Fruit fly (Drosophila melanogaster) whole organism, prepupa: ENCODE data around the gene CG6661.

Source experiments
- Blimp-1 ChIP-seq: fragments of 200-800 bp; sonication (Bioruptor generic); optimal IDR thresholded peaks from 3 replicates; lab custom pipeline; 2017; ENCODE audit warnings: missing biosample characterization, missing genetic modification characterization, mild to moderate bottlenecking, moderate library complexity, missing genetic modification reagents
- CG10669 ChIP-seq: fragments of 200-800 bp; sonication (Bioruptor generic); optimal IDR thresholded peaks from 3 replicates; lab custom pipeline; 2018; ENCODE audit warnings: missing biosample characterization, mild to moderate bottlenecking, missing genetic modification characterization, moderate library complexity
- CG11294 ChIP-seq: fragments of 200-800 bp; sonication (Bioruptor generic); IDR thresholded peaks from 2 replicates; pipeline ENCODE4 v1.3.6; 2022; ENCODE audit warnings: missing biosample characterization, missing genetic modification characterization
- CG11902 ChIP-seq: fragments of 200-800 bp; sonication (Bioruptor generic); optimal IDR thresholded peaks from 3 replicates; lab custom pipeline; 2016; ENCODE audit warnings: missing biosample characterization, missing genetic modification characterization
- CG15336 ChIP-seq: fragments of 200-800 bp; sonication (Bioruptor generic); IDR thresholded peaks from 2 replicates; pipeline ENCODE4 v1.3.6; 2022; ENCODE audit warnings: missing biosample characterization, missing genetic modification characterization
- CG1621 ChIP-seq: fragments of 200-800 bp; sonication (Bioruptor generic); optimal IDR thresholded peaks from 3 replicates; lab custom pipeline; 2018; ENCODE audit warnings: missing biosample characterization, mild to moderate bottlenecking, missing genetic modification characterization
- CG16779 ChIP-seq: fragments of 200-800 bp; sonication (Bioruptor generic); optimal IDR thresholded peaks from 3 replicates; lab custom pipeline; 2017; ENCODE audit warnings: missing biosample characterization, mild to moderate bottlenecking, missing genetic modification characterization
- CG3032 ChIP-seq: fragments of 200-800 bp; optimal IDR thresholded peaks from 2 replicates; lab custom pipeline; 2019; ENCODE audit warnings: missing biosample characterization, mild to moderate bottlenecking, missing genetic modification characterization, moderate library complexity
- CG32006 ChIP-seq: fragments of 200-800 bp; sonication (Bioruptor generic); optimal IDR thresholded peaks from 3 replicates; lab custom pipeline; 2017; ENCODE audit warnings: missing biosample characterization, mild to moderate bottlenecking, missing genetic modification characterization
- CG4318 ChIP-seq: fragments of 200-800 bp; sonication (Bioruptor generic); optimal IDR thresholded peaks from 3 replicates; lab custom pipeline; 2017; ENCODE audit warnings: missing biosample characterization, mild to moderate bottlenecking, missing genetic modification characterization
- CG6163 ChIP-seq: fragments of 200-800 bp; sonication (Bioruptor generic); IDR thresholded peaks from 3 replicates; pipeline ENCODE4 v1.3.6; 2022; ENCODE audit warnings: missing biosample characterization, missing genetic modification characterization
- CG6276 ChIP-seq: fragments of 200-800 bp; sonication (Bioruptor generic); optimal IDR thresholded peaks from 2 replicates; lab custom pipeline; 2017; ENCODE audit warnings: missing biosample characterization, mild to moderate bottlenecking, missing genetic modification characterization
- CG6792 ChIP-seq: fragments of 200-800 bp; sonication (Bioruptor generic); optimal IDR thresholded peaks from 3 replicates; lab custom pipeline; 2016; ENCODE audit warnings: missing biosample characterization, missing genetic modification characterization
- CG6808 ChIP-seq: fragments of 200-800 bp; sonication (Bioruptor generic); optimal IDR thresholded peaks from 3 replicates; lab custom pipeline; 2017; ENCODE audit warnings: missing biosample characterization, missing genetic modification characterization, mild to moderate bottlenecking, moderate library complexity, missing genetic modification reagents
- CG6854 ChIP-seq: fragments of 200-800 bp; sonication (Bioruptor generic); optimal IDR thresholded peaks from 2 replicates; lab custom pipeline; 2017; ENCODE audit warnings: missing biosample characterization, mild to moderate bottlenecking, missing genetic modification characterization
- CG8632 ChIP-seq: fragments of 200-800 bp; sonication (Bioruptor generic); optimal IDR thresholded peaks from 3 replicates; lab custom pipeline; 2016; ENCODE audit warnings: missing biosample characterization, missing genetic modification characterization
- CG9139 ChIP-seq: fragments of 200-800 bp; sonication (Bioruptor generic); optimal IDR thresholded peaks from 3 replicates; lab custom pipeline; 2017; ENCODE audit warnings: missing biosample characterization, mild to moderate bottlenecking, missing genetic modification characterization
- Eip75B ChIP-seq: fragments of 200-800 bp; sonication (Bioruptor generic); optimal IDR thresholded peaks from 3 replicates; lab custom pipeline; 2016; ENCODE audit warnings: missing biosample characterization, missing genetic modification characterization
- Eip93F ChIP-seq: fragments of 200-800 bp; sonication (Bioruptor generic); optimal IDR thresholded peaks from 2 replicates; lab custom pipeline; 2016; ENCODE audit warnings: missing biosample characterization, mild to moderate bottlenecking, missing genetic modification characterization
- Ets21C ChIP-seq: fragments of 200-800 bp; sonication (Bioruptor generic); optimal IDR thresholded peaks from 3 replicates; lab custom pipeline; 2016; ENCODE audit warnings: missing biosample characterization, missing genetic modification characterization
- Ets96B ChIP-seq: fragments of 200-800 bp; optimal IDR thresholded peaks from 2 replicates; lab custom pipeline; 2019; ENCODE audit warnings: missing biosample characterization, mild to moderate bottlenecking, missing genetic modification characterization, moderate library complexity
- Gug ChIP-seq: fragments of 200-800 bp; sonication (Bioruptor generic); IDR thresholded peaks from 2 replicates; pipeline ENCODE4 v1.3.6; 2022; ENCODE audit warnings: missing biosample characterization, missing genetic modification characterization
- Hr38 ChIP-seq: sonication (Bioruptor generic); optimal IDR thresholded peaks from 2 replicates; lab custom pipeline; 2016; ENCODE audit warnings: missing biosample characterization, missing genetic modification characterization
- Lpt ChIP-seq: fragments of 200-800 bp; sonication (Bioruptor generic); optimal IDR thresholded peaks from 3 replicates; lab custom pipeline; 2016; ENCODE audit warnings: missing biosample characterization, missing genetic modification characterization
- Met ChIP-seq: fragments of 200-800 bp; sonication (Bioruptor generic); optimal IDR thresholded peaks from 3 replicates; lab custom pipeline; 2016; ENCODE audit warnings: missing biosample characterization, missing genetic modification characterization
- OdsH ChIP-seq: fragments of 200-800 bp; sonication (Bioruptor generic); optimal IDR thresholded peaks from 3 replicates; lab custom pipeline; 2016; ENCODE audit warnings: missing biosample characterization, missing genetic modification characterization
- Smox ChIP-seq: fragments of 200-800 bp; sonication (Bioruptor generic); optimal IDR thresholded peaks from 3 replicates; lab custom pipeline; 2016; ENCODE audit warnings: missing biosample characterization, missing genetic modification characterization
- Sox102F ChIP-seq: fragments of 200-800 bp; sonication (Bioruptor generic); optimal IDR thresholded peaks from 2 replicates; lab custom pipeline; 2016; ENCODE audit warnings: missing biosample characterization, mild to moderate bottlenecking, missing genetic modification characterization
- Sox15 ChIP-seq: fragments of 200-800 bp; sonication (Bioruptor generic); optimal IDR thresholded peaks from 3 replicates; lab custom pipeline; 2016; ENCODE audit warnings: missing biosample characterization, missing genetic modification characterization
- achi ChIP-seq: fragments of 200-800 bp; sonication (Bioruptor generic); optimal IDR thresholded peaks from 3 replicates; lab custom pipeline; 2016; ENCODE audit warnings: missing biosample characterization, missing genetic modification characterization
- acj6 ChIP-seq: fragments of 200-800 bp; sonication (Bioruptor generic); optimal IDR thresholded peaks from 3 replicates; lab custom pipeline; 2016; ENCODE audit warnings: missing biosample characterization, missing genetic modification characterization
- dac ChIP-seq: fragments of 200-800 bp; sonication (Bioruptor generic); optimal IDR thresholded peaks from 2 replicates; lab custom pipeline; 2017; ENCODE audit warnings: missing biosample characterization, mild to moderate bottlenecking, missing genetic modification characterization
- dsx ChIP-seq: fragments of 200-800 bp; optimal IDR thresholded peaks from 3 replicates; lab custom pipeline; 2019; ENCODE audit warnings: missing biosample characterization, mild to moderate bottlenecking, missing genetic modification characterization, moderate library complexity; ENCODE audit not compliant: poor library complexity, severe bottlenecking
- eg ChIP-seq: fragments of 200-800 bp; sonication (Bioruptor generic); IDR thresholded peaks from 3 replicates; pipeline ENCODE4 v1.3.6; 2022; ENCODE audit warnings: missing biosample characterization, missing genetic modification characterization
- esn ChIP-seq: fragments of 200-800 bp; sonication (Bioruptor generic); optimal IDR thresholded peaks from 2 replicates; lab custom pipeline; 2016; ENCODE audit warnings: missing biosample characterization, mild to moderate bottlenecking, missing genetic modification characterization, moderate library complexity
- fd59A ChIP-seq: fragments of 200-800 bp; sonication (Bioruptor generic); optimal IDR thresholded peaks from 2 replicates; lab custom pipeline; 2017; ENCODE audit warnings: missing biosample characterization, mild to moderate bottlenecking, missing genetic modification characterization, missing genetic modification reagents
- fkh ChIP-seq: fragments of 200-800 bp; sonication (Bioruptor generic); optimal IDR thresholded peaks from 3 replicates; lab custom pipeline; 2017; ENCODE audit warnings: missing biosample characterization, mild to moderate bottlenecking, missing genetic modification characterization, moderate library complexity
- lz ChIP-seq: fragments of 200-800 bp; sonication (Bioruptor generic); optimal IDR thresholded peaks from 3 replicates; lab custom pipeline; 2016; ENCODE audit warnings: missing biosample characterization, missing genetic modification characterization
- pdm3 ChIP-seq: fragments of 200-800 bp; sonication (Bioruptor generic); optimal IDR thresholded peaks from 3 replicates; lab custom pipeline; 2016; ENCODE audit warnings: missing biosample characterization, missing genetic modification characterization
- salr ChIP-seq, 2 experiments: fragments of 200-800 bp; sonication (Bioruptor generic); optimal IDR thresholded peaks; 3 replicates each; lab custom pipeline; 2016 to 2018; ENCODE audit warnings: missing biosample characterization in 2 of 2, missing genetic modification characterization in 2 of 2, mild to moderate bottlenecking in 1 of 2
- spab ChIP-seq: fragments of 200-800 bp; sonication (Bioruptor generic); optimal IDR thresholded peaks from 2 replicates; lab custom pipeline; 2017; ENCODE audit warnings: missing biosample characterization, mild to moderate bottlenecking, missing genetic modification characterization, missing genetic modification reagents
- ss ChIP-seq, 2 experiments: fragments of 200-800 bp; sonication (Bioruptor generic); optimal IDR thresholded peaks; 2 replicates in 1 of 2; 3 replicates in 1 of 2; lab custom pipeline; 2017 to 2018; ENCODE audit warnings: mild to moderate bottlenecking in 2 of 2, missing biosample characterization in 2 of 2, missing genetic modification characterization in 2 of 2, moderate library complexity in 1 of 2
- svp ChIP-seq: fragments of 200-800 bp; sonication (Bioruptor generic); peaks from one replicate; lab custom pipeline; 2016; ENCODE audit warnings: missing biosample characterization, missing genetic modification characterization
- topi ChIP-seq: fragments of 200-800 bp; sonication (Bioruptor generic); optimal IDR thresholded peaks from 3 replicates; lab custom pipeline; 2016; ENCODE audit warnings: missing biosample characterization, missing genetic modification characterization
- vri ChIP-seq: fragments of 200-800 bp; sonication (Bioruptor generic); optimal IDR thresholded peaks from 3 replicates; lab custom pipeline; 2016; ENCODE audit warnings: missing biosample characterization, mild to moderate bottlenecking, missing genetic modification characterization

CG6661 gene

dm6 chr3L:14036867-14037313, 2.3 kb downstream of the CG6661 start, which contains the start of gene Hsp110 (continued):
- TF ChIP-seq eg (GFP tag; lab: Robert Waterston, UW) (peak; percentile 23; the same call in 1 of the 3 replicates), fkh (GFP tag; lab: Kevin White, UChicago) (no peak), pdm3 (no peak), achi (GFP tag; lab: Kevin White, UChicago) (peak; percentile 26), fd59A (no peak), topi (GFP tag; lab: Kevin White, UChicago) (peak; percentile 25), Lpt (GFP tag; lab: Kevin White, UChicago) (no peak), CG1621 (tag; lab: Kevin White, UChicago) (peak; percentile 39), CG32006 (GFP tag; lab: Kevin White, UChicago) (no peak), spab (GFP tag; lab: Kevin White, UChicago) (no peak), CG15336 (GFP tag; lab: Robert Waterston, UW) (no peak), ss (GFP tag; optimal IDR thresholded peaks at IDR 0.05; lab: Kevin White, UChicago) (peak; percentile 33 to 69), Ets96B (tag; lab: Kevin White, UChicago) (peak; percentile 9), dsx (no peak), Eip93F (GFP tag; lab: Kevin White, UChicago) (no peak), CG6276 (no peak), salr (GFP tag; optimal IDR thresholded peaks at IDR 0.05; lab: Kevin White, UChicago) (no peak), acj6 (GFP tag; lab: Kevin White, UChicago) (no peak), CG16779 (tag; lab: Kevin White, UChicago) (peak; percentile 49), CG6808 (GFP tag; lab: Kevin White, UChicago) (no peak), CG10669 (GFP tag; lab: Kevin White, UChicago) (no peak), Hr38 (GFP tag; lab: Kevin White, UChicago) (no peak), lz (GFP tag; lab: Kevin White, UChicago) (peak; percentile 27)

- no peak for TF ChIP-seq Sox15 (GFP tag; lab: Kevin White, UChicago)
- TF ChIP-seq dac = no peak
- no peak for TF ChIP-seq CG9139 (GFP tag; lab: Kevin White, UChicago)
- TF ChIP-seq CG4318 (GFP tag; lab: Kevin White, UChicago) = no peak
- TF ChIP-seq CG8632 = no peak
- TF ChIP-seq CG11294 = peak; percentile 18; the same call in 1 of the 2 replicates
- TF ChIP-seq svp (GFP tag; lab: Kevin White, UChicago) = peak; percentile 93
- no peak for TF ChIP-seq acj6 (GFP tag; lab: Kevin White, UChicago)
- peak in 1 of 2 experiments; percentile 25 for TF ChIP-seq ss (GFP tag; optimal IDR thresholded peaks at IDR 0.05; lab: Kevin White, UChicago)
- TF ChIP-seq Gug (GFP tag; lab: Robert Waterston, UW) = no peak
- TF ChIP-seq CG16779 (tag; lab: Kevin White, UChicago) = no peak
- no peak for TF ChIP-seq Sox102F (GFP tag; lab: Kevin White, UChicago)
- no peak for TF ChIP-seq OdsH
- no peak for TF ChIP-seq CG6792
- no peak for TF ChIP-seq fkh (GFP tag; lab: Kevin White, UChicago)
- no peak for TF ChIP-seq CG3032 (tag; lab: Kevin White, UChicago)
- TF ChIP-seq Met = no peak
- TF ChIP-seq fd59A = no peak
- no peak for TF ChIP-seq Ets21C (GFP tag; lab: Kevin White, UChicago)
- no peak for TF ChIP-seq Smox (GFP tag; lab: Kevin White, UChicago)
- TF ChIP-seq CG10669 (GFP tag; lab: Kevin White, UChicago) = no peak
- TF ChIP-seq Hr38 (GFP tag; lab: Kevin White, UChicago) = no peak
- no peak for TF ChIP-seq Blimp-1 (GFP tag; lab: Kevin White, UChicago)
- TF ChIP-seq vri (GFP tag; lab: Kevin White, UChicago) = no peak
- TF ChIP-seq CG6276 = no peak
- peak; percentile 6 for TF ChIP-seq CG6808 (GFP tag; lab: Kevin White, UChicago)
- no peak for TF ChIP-seq CG11902 (GFP tag; lab: Kevin White, UChicago)
- 0 out of 3 replicates have a peak, but pooled peaks have one; percentile 33 for TF ChIP-seq CG6163 (GFP tag; lab: Robert Waterston, UW)
- no peak for TF ChIP-seq CG1621 (tag; lab: Kevin White, UChicago)
- peak; percentile 49 for TF ChIP-seq CG6854 (GFP tag; lab: Kevin White, UChicago)
- peak; percentile 5 for TF ChIP-seq Lpt (GFP tag; lab: Kevin White, UChicago)
- 0 out of 2 replicates have a peak, but pooled peaks have one; percentile 17 for TF ChIP-seq CG15336 (GFP tag; lab: Robert Waterston, UW)
- TF ChIP-seq Eip75B (GFP tag; lab: Kevin White, UChicago) = no peak
- TF ChIP-seq esn (GFP tag; lab: Kevin White, UChicago) = no peak
Measured at dm6 chr3L:14037655-14038644, 3.4 kb downstream of the CG6661 start.
